Fruit fly (Drosophila melanogaster) whole organism, embryonic: ENCODE data around the gene Hinfp.

Experiments used
- Abd-B ChIP-seq: fragments of 200-800 bp; sonication (Bioruptor generic); optimal IDR thresholded peaks from 2 replicates; lab custom pipeline; 2018; ENCODE audit warnings: missing biosample characterization, mild to moderate bottlenecking, missing genetic modification characterization, moderate library complexity
- Bgb ChIP-seq: fragments of 200-800 bp; sonication (Bioruptor generic); IDR thresholded peaks from 2 replicates; pipeline ENCODE4 v1.3.6; 2022; ENCODE audit warnings: missing biosample characterization, missing genetic modification characterization; ENCODE audit not compliant: partially characterized antibody
- CG10321 ChIP-seq: fragments of 200-800 bp; sonication (Bioruptor generic); IDR thresholded peaks from 2 replicates; pipeline ENCODE4 v1.3.6; 2022; ENCODE audit warnings: missing biosample characterization, missing genetic modification characterization
- CG12104 ChIP-seq: fragments of 200-800 bp; sonication (Bioruptor generic); optimal IDR thresholded peaks from 3 replicates; lab custom pipeline; 2016; ENCODE audit warnings: missing biosample characterization, missing genetic modification characterization
- CG14965 ChIP-seq: fragments of 200-800 bp; sonication (Bioruptor generic); optimal IDR thresholded peaks from 2 replicates; lab custom pipeline; 2016; ENCODE audit warnings: missing biosample characterization, missing genetic modification characterization, borderline replicate concordance
- CG15479 ChIP-seq: fragments of 200-800 bp; sonication (Bioruptor generic); optimal IDR thresholded peaks from 3 replicates; lab custom pipeline; 2019; ENCODE audit warnings: missing biosample characterization, mild to moderate bottlenecking, missing genetic modification characterization, moderate library complexity
- CG16813 ChIP-seq: fragments of 200-800 bp; sonication (Bioruptor generic); IDR thresholded peaks from 3 replicates; pipeline ENCODE4 v1.3.6; 2022; ENCODE audit warnings: missing biosample characterization, missing genetic modification characterization; ENCODE audit not compliant: partially characterized antibody
- CG17328 ChIP-seq: fragments of 200-800 bp; sonication (Bioruptor generic); IDR thresholded peaks from 2 replicates; pipeline ENCODE4 v1.3.6; 2022; ENCODE audit warnings: missing biosample characterization, missing genetic modification characterization
- CG17802 ChIP-seq: fragments of 200-800 bp; sonication (Bioruptor generic); optimal IDR thresholded peaks from 2 replicates; lab custom pipeline; 2018; ENCODE audit warnings: missing biosample characterization, mild to moderate bottlenecking, missing genetic modification characterization, moderate library complexity
- CG2199 ChIP-seq: fragments of 200-800 bp; sonication (Bioruptor generic); IDR thresholded peaks from 3 replicates; pipeline ENCODE4 v1.3.6; 2022; ENCODE audit warnings: missing biosample characterization, missing genetic modification characterization
- CG32767 ChIP-seq: fragments of 200-800 bp; sonication (Bioruptor generic); IDR thresholded peaks from 2 replicates; pipeline ENCODE4 v1.3.6; 2022; ENCODE audit warnings: missing biosample characterization, missing genetic modification characterization
- CG34224 ChIP-seq: fragments of 200-800 bp; sonication (Bioruptor generic); IDR thresholded peaks from 3 replicates; pipeline ENCODE4 v1.3.6; 2022; ENCODE audit warnings: missing biosample characterization, missing genetic modification characterization; ENCODE audit not compliant: partially characterized antibody
- CG34376 ChIP-seq: fragments of 200-800 bp; sonication (Bioruptor generic); optimal IDR thresholded peaks from 2 replicates; lab custom pipeline; 2018; ENCODE audit warnings: missing biosample characterization, mild to moderate bottlenecking, missing genetic modification characterization
- CG4404 ChIP-seq: fragments of 200-800 bp; sonication (Bioruptor generic); IDR thresholded peaks from 2 replicates; pipeline ENCODE4 v1.3.6; 2022; ENCODE audit warnings: missing biosample characterization, missing genetic modification characterization
- CG7271 ChIP-seq: fragments of 200-800 bp; sonication (Bioruptor generic); optimal IDR thresholded peaks from 2 replicates; lab custom pipeline; 2018; ENCODE audit warnings: missing biosample characterization, mild to moderate bottlenecking, missing genetic modification characterization, moderate library complexity
- CG7987 ChIP-seq: fragments of 200-800 bp; sonication (Bioruptor generic); optimal IDR thresholded peaks from 2 replicates; lab custom pipeline; 2018; ENCODE audit warnings: missing biosample characterization, mild to moderate bottlenecking, missing genetic modification characterization, moderate library complexity
- CG9215 ChIP-seq: fragments of 200-800 bp; sonication (Bioruptor generic); IDR thresholded peaks from 2 replicates; pipeline ENCODE4 v1.3.6; 2022; ENCODE audit warnings: missing biosample characterization, missing genetic modification characterization
- CTCF ChIP-seq: fragments of 200-800 bp; sonication (Bioruptor generic); optimal IDR thresholded peaks from 2 replicates; lab custom pipeline; 2017; ENCODE audit warnings: missing biosample characterization, mild to moderate bottlenecking, missing genetic modification characterization, moderate library complexity
- Doc3 ChIP-seq: fragments of 200-800 bp; sonication (Bioruptor generic); IDR thresholded peaks from 3 replicates; pipeline ENCODE4 v1.3.6; 2022; ENCODE audit warnings: missing biosample characterization, missing genetic modification characterization; ENCODE audit not compliant: partially characterized antibody
- H2.0 ChIP-seq: fragments of 200-800 bp; sonication (Bioruptor generic); IDR thresholded peaks from 2 replicates; pipeline ENCODE4 v1.3.6; 2022; ENCODE audit warnings: missing biosample characterization, missing genetic modification characterization
- Hmx ChIP-seq: fragments of 200-800 bp; sonication (Bioruptor generic); optimal IDR thresholded peaks from 2 replicates; lab custom pipeline; 2016; ENCODE audit warnings: missing biosample characterization, missing genetic modification characterization
- Jarid2 ChIP-seq: fragments of 200-800 bp; sonication (Bioruptor generic); optimal IDR thresholded peaks from 3 replicates; lab custom pipeline; 2017; ENCODE audit warnings: mild to moderate bottlenecking, missing biosample characterization, missing genetic modification reagents, missing genetic modification characterization
- Lhr ChIP-seq: fragments of 200-800 bp; sonication (Bioruptor generic); optimal IDR thresholded peaks from 3 replicates; lab custom pipeline; 2017; ENCODE audit warnings: mild to moderate bottlenecking, missing biosample characterization, missing genetic modification reagents, missing genetic modification characterization
- Med ChIP-seq: fragments of 200-800 bp; sonication (Bioruptor generic); peaks from one replicate; lab custom pipeline; 2016; ENCODE audit warnings: missing biosample characterization, missing genetic modification characterization, mild to moderate bottlenecking, inconsistent platforms, moderate library complexity
- Mrtf ChIP-seq: fragments of 200-800 bp; sonication (Bioruptor generic); IDR thresholded peaks from 3 replicates; pipeline ENCODE4 v1.3.6; 2022; ENCODE audit warnings: missing biosample characterization, missing genetic modification characterization
- NC2β ChIP-seq: fragments of 200-800 bp; sonication (Bioruptor generic); optimal IDR thresholded peaks from 2 replicates; lab custom pipeline; 2016; ENCODE audit warnings: missing biosample characterization, missing genetic modification characterization
- Pdp1 ChIP-seq, 2 experiments: fragments of 200-800 bp; sonication (Bioruptor generic); optimal IDR thresholded peaks; 3 replicates each; lab custom pipeline; 2016; ENCODE audit warnings: missing biosample characterization in 2 of 2, missing genetic modification characterization in 2 of 2, mild to moderate bottlenecking in 1 of 2, moderate library complexity in 1 of 2
- Tbp ChIP-seq: fragments of >200 bp; optimal IDR thresholded peaks from 2 replicates; lab custom pipeline; 2018; ENCODE audit warnings: missing biosample characterization, missing genetic modification characterization
- ase ChIP-seq: fragments of 200-800 bp; sonication (Bioruptor generic); IDR thresholded peaks from 3 replicates; pipeline ENCODE4 v1.3.6; 2022; ENCODE audit warnings: missing biosample characterization, missing genetic modification characterization
- bbx ChIP-seq: fragments of 200-800 bp; sonication (Bioruptor generic); IDR thresholded peaks from 2 replicates; pipeline ENCODE4 v1.3.6; 2022; ENCODE audit warnings: missing biosample characterization, missing genetic modification characterization; ENCODE audit not compliant: partially characterized antibody
- chinmo ChIP-seq: fragments of 200-800 bp; sonication (Bioruptor generic); IDR thresholded peaks from 4 replicates; pipeline ENCODE4 v1.3.6; 2022; ENCODE audit warnings: missing biosample characterization, missing genetic modification characterization; ENCODE audit not compliant: partially characterized antibody
- crc ChIP-seq: fragments of 200-800 bp; sonication (Bioruptor generic); optimal IDR thresholded peaks from 2 replicates; lab custom pipeline; 2016; ENCODE audit warnings: missing biosample characterization, missing genetic modification characterization
- ewg ChIP-seq: fragments of 200-800 bp; sonication (Bioruptor generic); optimal IDR thresholded peaks from 3 replicates; lab custom pipeline; 2017; ENCODE audit warnings: mild to moderate bottlenecking, missing biosample characterization, missing genetic modification reagents, missing genetic modification characterization
- exex ChIP-seq: fragments of 200-800 bp; sonication (Bioruptor generic); optimal IDR thresholded peaks from 4 replicates; lab custom pipeline; 2018; ENCODE audit warnings: missing biosample characterization, mild to moderate bottlenecking, missing genetic modification characterization, moderate library complexity
- fd102C ChIP-seq: fragments of 200-800 bp; sonication (Bioruptor generic); optimal IDR thresholded peaks from 2 replicates; lab custom pipeline; 2018; ENCODE audit warnings: missing biosample characterization, mild to moderate bottlenecking, missing genetic modification characterization, moderate library complexity
- fru ChIP-seq: fragments of >200 bp; optimal IDR thresholded peaks from 2 replicates; lab custom pipeline; 2017
- grau ChIP-seq: fragments of 200-800 bp; optimal IDR thresholded peaks from 3 replicates; lab custom pipeline; 2019; ENCODE audit warnings: missing biosample characterization, mild to moderate bottlenecking, missing genetic modification characterization, moderate library complexity
- jing ChIP-seq: fragments of 200-800 bp; sonication (Bioruptor generic); optimal IDR thresholded peaks from 2 replicates; lab custom pipeline; 2018; ENCODE audit warnings: missing biosample characterization, mild to moderate bottlenecking, missing genetic modification characterization
- klu ChIP-seq: fragments of 200-800 bp; sonication (Bioruptor generic); IDR thresholded peaks from 2 replicates; pipeline ENCODE4 v1.3.6; 2022; ENCODE audit warnings: missing biosample characterization, missing genetic modification characterization
- nau ChIP-seq: fragments of 200-800 bp; sonication (Bioruptor generic); optimal IDR thresholded peaks from 3 replicates; lab custom pipeline; 2017; ENCODE audit warnings: missing biosample characterization, mild to moderate bottlenecking, missing genetic modification characterization, missing genetic modification reagents
- nmo ChIP-seq: fragments of 200-800 bp; sonication (Bioruptor generic); optimal IDR thresholded peaks from 2 replicates; lab custom pipeline; 2018; ENCODE audit warnings: missing biosample characterization, mild to moderate bottlenecking, missing genetic modification characterization, moderate library complexity
- oc ChIP-seq: fragments of 200-800 bp; sonication (Bioruptor generic); optimal IDR thresholded peaks from 2 replicates; lab custom pipeline; 2018; ENCODE audit warnings: missing biosample characterization, mild to moderate bottlenecking, missing genetic modification characterization, moderate library complexity
- otp ChIP-seq: fragments of 200-800 bp; sonication (Bioruptor generic); IDR thresholded peaks from 3 replicates; pipeline ENCODE4, ENCODE4 v1.3.6; 2022; ENCODE audit warnings: missing biosample characterization, missing genetic modification characterization
- pros ChIP-seq: fragments of 200-800 bp; sonication (Bioruptor generic); optimal IDR thresholded peaks from 3 replicates; lab custom pipeline; 2019; ENCODE audit warnings: missing biosample characterization, mild to moderate bottlenecking, missing genetic modification characterization, moderate library complexity
- sr ChIP-seq: fragments of 200-800 bp; sonication (Bioruptor generic); IDR thresholded peaks from 3 replicates; pipeline ENCODE4 v1.3.6; 2022; ENCODE audit warnings: missing biosample characterization, missing genetic modification characterization
- stwl ChIP-seq: fragments of 200-800 bp; sonication (Bioruptor generic); optimal IDR thresholded peaks from 3 replicates; lab custom pipeline; 2018; ENCODE audit warnings: missing biosample characterization, mild to moderate bottlenecking, missing genetic modification characterization, moderate library complexity
- wek ChIP-seq: fragments of 200-800 bp; sonication (Bioruptor generic); optimal IDR thresholded peaks from 3 replicates; lab custom pipeline; 2018; ENCODE audit warnings: missing biosample characterization, mild to moderate bottlenecking, missing genetic modification characterization, moderate library complexity
- zen ChIP-seq: fragments of 200-800 bp; sonication (Bioruptor generic); optimal IDR thresholded peaks from 3 replicates; lab custom pipeline; 2018; ENCODE audit warnings: missing biosample characterization, mild to moderate bottlenecking, missing genetic modification characterization, moderate library complexity

Hinfp gene

DNA sequence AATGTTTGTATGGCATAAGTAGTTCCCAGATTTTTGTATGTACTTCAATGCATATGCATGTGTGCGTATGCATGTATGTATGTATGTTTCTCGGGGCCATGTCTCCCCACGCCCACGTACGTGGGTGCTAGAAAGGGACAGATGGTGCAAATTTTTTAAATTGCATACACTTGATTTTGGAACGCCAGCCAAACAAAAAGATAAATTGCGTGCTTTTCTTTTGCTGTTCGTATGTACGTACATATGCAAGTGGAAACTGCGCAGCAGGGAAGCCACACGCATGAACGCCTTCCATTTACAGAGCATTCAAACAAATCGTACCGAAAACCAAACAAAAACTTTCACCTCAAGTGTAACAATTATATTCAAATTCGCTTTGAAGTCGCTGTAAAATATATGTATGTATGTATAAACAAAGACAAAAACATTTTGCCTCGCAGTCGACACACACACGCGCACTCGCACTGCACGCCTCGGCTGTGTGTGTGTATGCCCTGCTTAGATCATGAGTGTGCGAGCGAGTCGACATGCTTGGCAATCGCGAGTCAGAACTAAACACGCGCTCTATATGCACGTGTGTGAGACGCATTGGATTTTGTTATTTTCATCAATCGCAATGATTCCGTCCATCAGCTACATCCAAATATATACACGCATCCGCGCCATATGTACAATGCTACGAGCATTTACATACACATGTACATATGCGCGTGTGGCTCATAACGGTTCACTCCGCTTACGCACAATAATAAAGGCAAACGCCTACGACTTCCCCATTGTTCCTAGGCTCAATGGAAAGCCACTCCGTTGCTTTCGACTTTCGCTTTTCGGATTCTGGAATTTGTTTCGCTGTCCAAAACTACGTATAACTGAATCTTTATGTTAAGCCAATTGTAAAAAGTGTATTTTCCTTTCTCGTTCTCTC is 11.5 kb downstream of the Hinfp start (continued):
- TF ChIP-seq CG17802 (tag; lab: Kevin White, UChicago) (no peak), nmo (GFP tag; lab: Kevin White, UChicago) (peak; percentile 4), CG9215 (GFP tag; lab: Robert Waterston, UW) (no peak), Tbp (GFP tag; lab: Kevin White, UChicago) (no peak), jing (GFP tag; lab: Kevin White, UChicago) (no peak), CG15479 (peak; percentile 63), nau (no peak), klu (GFP tag; lab: Robert Waterston, UW) (no peak), wek (GFP tag; lab: Kevin White, UChicago) (no peak), pros (GFP tag; lab: Kevin White, UChicago) (peak; percentile 33), Abd-B (GFP tag; lab: Kevin White, UChicago) (no peak), sr (GFP tag; lab: Robert Waterston, UW) (peak; percentile 76; the same call in 2 of the 3 replicates), fru (lab: Kevin White, UChicago) (no peak), bbx (GFP tag; lab: Robert Waterston, UW) (no peak), CG32767 (0 out of 2 replicates have a peak, but pooled peaks have one; percentile 39), Bgb (peak; percentile 38; the same call in 1 of the 2 replicates), Mrtf (GFP tag; lab: Robert Waterston, UW) (no peak), chinmo (peak; percentile 94), CG12104 (no peak), NC2β (GFP tag; lab: Kevin White, UChicago) (no peak), oc (tag; lab: Kevin White, UChicago) (peak; percentile 12), zen (tag; lab: Kevin White, UChicago) (no peak), otp (GFP tag; lab: Robert Waterston, UW) (no peak), H2.0 (GFP tag; lab: Robert Waterston, UW) (no peak), CG7987 (GFP tag; lab: Kevin White, UChicago) (peak; percentile 23), Med (GFP tag; lab: Kevin White, UChicago) (peak; percentile 75), CG34224 (0 out of 3 replicates have a peak, but pooled peaks have one; percentile 11), CTCF (peak; percentile 4), CG2199 (GFP tag; lab: Robert Waterston, UW) (peak; percentile 65; the same call in 1 of the 3 replicates), CG16813 (GFP tag; lab: Robert Waterston, UW) (0 out of 3 replicates have a peak, but pooled peaks have one; percentile 8), CG10321 (GFP tag; lab: Robert Waterston, UW) (peak; percentile 79), exex (tag; lab: Kevin White, UChicago) (no peak), CG14965 (no peak), grau (tag; lab: Kevin White, UChicago) (no peak), Doc3 (GFP tag; lab: Robert Waterston, UW) (no peak), CG4404 (no peak), crc (no peak), CG17328 (no peak), Jarid2 (GFP tag; lab: Kevin White, UChicago) (no peak), ase (no peak), CG7271 (no peak), Pdp1 (GFP tag; optimal IDR thresholded peaks at IDR 0.05; lab: Kevin White, UChicago) (peak in 1 of 2 experiments; percentile 48), ewg (peak; percentile 79), fd102C (GFP tag; lab: Kevin White, UChicago) (no peak), Lhr (GFP tag; lab: Kevin White, UChicago) (no peak), stwl (no peak), CG34376 (GFP tag; lab: Kevin White, UChicago) (peak; percentile 27), Hmx (GFP tag; lab: Kevin White, UChicago) (no peak)
